Worm (Caenorhabditis elegans) whole organism, L4/young adult: ENCODE results near the gene C53A5.16.

ENCODE experiments used
- W03F9.2 ChIP-seq: fragments of 150-350 bp; optimal IDR thresholded peaks from 2 replicates; lab custom pipeline; 2014; ENCODE audit warnings: missing biosample characterization, missing genetic modification characterization
- dao-5 ChIP-seq: sonication (generic microtip); optimal IDR thresholded peaks from 2 replicates; lab custom pipeline; 2016; ENCODE audit warnings: missing genotype, missing genetic modification characterization, moderate library complexity, missing compliant biosample characterization
- him-1 ChIP-seq: sonication (generic microtip); optimal IDR thresholded peaks from 2 replicates; lab custom pipeline; 2016; ENCODE audit warnings: missing genotype, missing genetic modification reagents, missing genetic modification characterization, missing compliant biosample characterization

ce11 chrV:14508556-14508955 is 13.9 kb downstream of the C53A5.16 start:
- TF ChIP-seq W03F9.2 (tag; lab: Kevin White, UChicago) (no peak), dao-5 (tag; lab: Kevin White, UChicago) (no peak), him-1 (tag; lab: Kevin White, UChicago) (no peak)
